Worm (Caenorhabditis elegans) whole organism, young adult: Measurements from ENCODE around the gene R11D1.7.
A peak's percentile ranks its signal among the peaks of the same experiment; 100 is the strongest.

Source experiments
- B0019.2 ChIP-seq: fragments of 200-800 bp; sonication (Bioruptor generic); conservative IDR thresholded peaks from 2 replicates; pipeline ENCODE4 v1.3.6; 2022; ENCODE audit warnings: missing genetic modification reagents, missing genetic modification characterization, missing compliant biosample characterization
- B0336.3 ChIP-seq: fragments of 200-800 bp; sonication (Bioruptor generic); IDR thresholded peaks from 2 replicates; pipeline ENCODE4 v1.3.6; 2022; ENCODE audit warnings: missing genetic modification characterization, missing compliant biosample characterization
- C17E4.6 ChIP-seq: fragments of 200-800 bp; sonication (Bioruptor generic); IDR thresholded peaks from 2 replicates; pipeline ENCODE4 v1.3.6; 2022; ENCODE audit warnings: missing genetic modification reagents, missing genetic modification characterization, missing compliant biosample characterization
- D2030.7 ChIP-seq: fragments of 200-800 bp; sonication (Bioruptor generic); IDR thresholded peaks from 2 replicates; pipeline ENCODE4 v1.3.6; 2022; ENCODE audit warnings: missing genetic modification reagents, missing genetic modification characterization, missing compliant biosample characterization
- F23B12.7 ChIP-seq: sonication (generic microtip); optimal IDR thresholded peaks from 2 replicates; lab custom pipeline; 2017; ENCODE audit warnings: missing genetic modification characterization, mild to moderate bottlenecking, missing compliant biosample characterization, antibody characterized with exemption, moderate library complexity; ENCODE audit not compliant: insufficient read depth
- F33H1.4 ChIP-seq: fragments of 200-800 bp; sonication (Bioruptor generic); IDR thresholded peaks from 2 replicates; pipeline ENCODE4 v1.3.6; 2022; ENCODE audit warnings: missing genetic modification reagents, missing genetic modification characterization, missing compliant biosample characterization
- F49E8.2 ChIP-seq: sonication (generic microtip); optimal IDR thresholded peaks from 3 replicates; lab custom pipeline; 2017; ENCODE audit warnings: missing genetic modification characterization, mild to moderate bottlenecking, missing compliant biosample characterization, antibody characterized with exemption, moderate library complexity; ENCODE audit not compliant: insufficient read depth
- F55B11.4 ChIP-seq: sonication (generic microtip); optimal IDR thresholded peaks from 2 replicates; lab custom pipeline; 2016; ENCODE audit warnings: missing compliant biosample characterization, missing genetic modification characterization, borderline replicate concordance; ENCODE audit not compliant: insufficient read depth
- K12H6.12 ChIP-seq: fragments of 200-800 bp; sonication (Bioruptor generic); optimal IDR thresholded peaks from 2 replicates; lab custom pipeline; 2018; ENCODE audit warnings: mild to moderate bottlenecking, missing genetic modification characterization, missing compliant biosample characterization
- T26A5.8 ChIP-seq: sonication (generic microtip); optimal IDR thresholded peaks from 2 replicates; lab custom pipeline; 2016; ENCODE audit warnings: missing genetic modification characterization, missing compliant biosample characterization
- Y56A3A.18 ChIP-seq: fragments of 200-800 bp; sonication (Bioruptor generic); IDR thresholded peaks from 2 replicates; pipeline ENCODE4 v1.3.6; 2022; ENCODE audit warnings: missing genetic modification reagents, missing genetic modification characterization, missing compliant biosample characterization
- Y79H2A.3 ChIP-seq: fragments of 200-800 bp; sonication (Bioruptor generic); conservative IDR thresholded peaks from 2 replicates; pipeline ENCODE4 v1.3.6; 2022; ENCODE audit warnings: missing genetic modification reagents, missing genetic modification characterization, missing compliant biosample characterization
- ZK185.1 ChIP-seq: sonication (generic microtip); optimal IDR thresholded peaks from 2 replicates; lab custom pipeline; 2016; ENCODE audit warnings: mild to moderate bottlenecking, missing genetic modification characterization, missing compliant biosample characterization; ENCODE audit not compliant: poor library complexity, severe bottlenecking
- aptf-2 ChIP-seq: fragments of 200-800 bp; sonication (Bioruptor generic); conservative IDR thresholded peaks from 2 replicates; pipeline ENCODE4 v1.3.6; 2022; ENCODE audit warnings: missing genetic modification reagents, missing genetic modification characterization, missing compliant biosample characterization
- aptf-3 ChIP-seq: fragments of 200-800 bp; sonication (Bioruptor generic); IDR thresholded peaks from 2 replicates; pipeline ENCODE4 v1.3.6; 2022; ENCODE audit warnings: missing genetic modification characterization, missing compliant biosample characterization
- ceh-100 ChIP-seq: fragments of 200-800 bp; sonication (Bioruptor generic); IDR thresholded peaks from 2 replicates; pipeline ENCODE4 v1.3.6; 2022; ENCODE audit warnings: missing genetic modification reagents, missing genetic modification characterization, missing compliant biosample characterization
- ceh-40 ChIP-seq: fragments of 200-800 bp; sonication (Bioruptor generic); IDR thresholded peaks from 2 replicates; pipeline ENCODE4 v1.3.6; 2022; ENCODE audit warnings: missing genetic modification characterization, missing compliant biosample characterization
- ceh-58 ChIP-seq: fragments of 200-800 bp; sonication (Bioruptor generic); IDR thresholded peaks from 2 replicates; pipeline ENCODE4 v1.3.6; 2022; ENCODE audit warnings: missing genetic modification characterization, missing compliant biosample characterization
- ceh-91 ChIP-seq: fragments of 200-800 bp; sonication (Bioruptor generic); IDR thresholded peaks from 2 replicates; pipeline ENCODE4 v1.3.6; 2022; ENCODE audit warnings: missing genetic modification reagents, missing genetic modification characterization, missing compliant biosample characterization
- die-1 ChIP-seq: sonication (generic microtip); optimal IDR thresholded peaks from 2 replicates; lab custom pipeline; 2016; ENCODE audit warnings: missing genotype, mild to moderate bottlenecking, missing genetic modification characterization, missing compliant biosample characterization
- dpff-1 ChIP-seq: sonication (generic microtip); optimal IDR thresholded peaks from 2 replicates; lab custom pipeline; 2017; ENCODE audit warnings: mild to moderate bottlenecking, missing genetic modification characterization, missing compliant biosample characterization
- efl-1 ChIP-seq: fragments of 150-350 bp; optimal IDR thresholded peaks from 2 replicates; lab custom pipeline; 2014; ENCODE audit warnings: missing biosample characterization, missing genetic modification reagents, missing genetic modification characterization
- fkh-3 ChIP-seq: sonication (generic microtip); optimal IDR thresholded peaks from 2 replicates; lab custom pipeline; 2016; ENCODE audit warnings: mild to moderate bottlenecking, missing genetic modification characterization, missing compliant biosample characterization
- him-1 ChIP-seq: sonication (generic microtip); optimal IDR thresholded peaks from 2 replicates; lab custom pipeline; 2016; ENCODE audit warnings: missing genotype, missing genetic modification reagents, missing genetic modification characterization, missing compliant biosample characterization
- hlh-26 ChIP-seq: fragments of 200-800 bp; sonication (Bioruptor generic); conservative IDR thresholded peaks from 2 replicates; pipeline ENCODE4 v1.3.6; 2022; ENCODE audit warnings: missing genetic modification reagents, missing genetic modification characterization, missing compliant biosample characterization
- hmg-1.2 ChIP-seq: fragments of 200-800 bp; sonication (Bioruptor generic); IDR thresholded peaks from 2 replicates; pipeline ENCODE4 v1.3.6; 2022; ENCODE audit warnings: missing genetic modification reagents, missing genetic modification characterization, missing compliant biosample characterization
- lin-26 ChIP-seq: fragments of 200-800 bp; sonication (Bioruptor generic); IDR thresholded peaks from 2 replicates; pipeline ENCODE4 v1.3.6; 2022; ENCODE audit warnings: missing genetic modification reagents, missing genetic modification characterization, missing compliant biosample characterization
- lsl-1 ChIP-seq: fragments of 200-800 bp; sonication (Bioruptor generic); optimal IDR thresholded peaks from 2 replicates; lab custom pipeline; 2018; ENCODE audit warnings: mild to moderate bottlenecking, missing genetic modification characterization, moderate library complexity, missing compliant biosample characterization
- lsy-27 ChIP-seq: sonication (generic microtip); optimal IDR thresholded peaks from 2 replicates; lab custom pipeline; 2017; ENCODE audit warnings: missing genetic modification characterization, mild to moderate bottlenecking, missing compliant biosample characterization, antibody characterized with exemption, missing genotype, borderline replicate concordance; ENCODE audit not compliant: insufficient read depth
- mcd-1 ChIP-seq: fragments of 200-800 bp; sonication (Bioruptor generic); IDR thresholded peaks from 2 replicates; pipeline ENCODE4 v1.3.6; 2022; ENCODE audit warnings: missing genetic modification reagents, missing genetic modification characterization, missing compliant biosample characterization
- nfya-2 ChIP-seq: fragments of 200-800 bp; sonication (Bioruptor generic); IDR thresholded peaks from 2 replicates; pipeline ENCODE4 v1.3.6; 2022; ENCODE audit warnings: missing genetic modification reagents, missing genetic modification characterization, missing compliant biosample characterization
- nfyb-1 ChIP-seq: fragments of 200-800 bp; sonication (Bioruptor generic); IDR thresholded peaks from 2 replicates; pipeline ENCODE4 v1.3.6; 2022; ENCODE audit warnings: missing genetic modification reagents, missing genetic modification characterization, missing compliant biosample characterization
- nhr-179 ChIP-seq: sonication (generic microtip); optimal IDR thresholded peaks from 2 replicates; lab custom pipeline; 2016; ENCODE audit warnings: mild to moderate bottlenecking, missing genetic modification characterization, missing compliant biosample characterization
- nhr-80 ChIP-seq: sonication (generic microtip); optimal IDR thresholded peaks from 2 replicates; lab custom pipeline; 2016; ENCODE audit warnings: missing genetic modification characterization, missing compliant biosample characterization
- sdz-38 ChIP-seq: sonication (generic microtip); optimal IDR thresholded peaks from 2 replicates; lab custom pipeline; 2016; ENCODE audit warnings: missing genotype, missing genetic modification characterization, missing compliant biosample characterization
- sea-2 ChIP-seq: fragments of 200-800 bp; sonication (Bioruptor generic); IDR thresholded peaks from 2 replicates; pipeline ENCODE4 v1.3.6; 2022; ENCODE audit warnings: missing genetic modification characterization, missing compliant biosample characterization
- snpc-1.1 ChIP-seq: sonication (generic microtip); optimal IDR thresholded peaks from 2 replicates; lab custom pipeline; 2017; ENCODE audit warnings: missing genetic modification characterization, mild to moderate bottlenecking, missing compliant biosample characterization, antibody characterized with exemption, moderate library complexity, missing genotype, missing genetic modification reagents; ENCODE audit not compliant: insufficient read depth
- snpc-1.3 ChIP-seq: sonication (generic microtip); optimal IDR thresholded peaks from 2 replicates; lab custom pipeline; 2017; ENCODE audit warnings: missing genetic modification characterization, mild to moderate bottlenecking, missing compliant biosample characterization, antibody characterized with exemption, moderate library complexity, missing genotype, missing genetic modification reagents; ENCODE audit not compliant: insufficient read depth
- snpc-4 ChIP-seq, 5 experiments: fragments of 150-350 bp in 1 of 5; sonication (generic microtip) in 4 of 5; optimal IDR thresholded peaks; 2 replicates each; lab custom pipeline; 2014 to 2018; ENCODE audit warnings: missing genetic modification characterization in 5 of 5, missing biosample characterization in 3 of 5, antibody characterized with exemption in 2 of 5, mild to moderate bottlenecking in 2 of 5, missing compliant biosample characterization in 2 of 5, missing genotype in 2 of 5, moderate library complexity in 2 of 5, missing genetic modification reagents in 1 of 5
- somi-1 ChIP-seq: fragments of 200-800 bp; sonication (Bioruptor generic); optimal IDR thresholded peaks from 2 replicates; lab custom pipeline; 2018; ENCODE audit warnings: mild to moderate bottlenecking, missing genetic modification characterization, missing compliant biosample characterization
- tbp1 ChIP-seq: fragments of 200-800 bp; sonication (Bioruptor generic); optimal IDR thresholded peaks from 2 replicates; lab custom pipeline; 2018; ENCODE audit warnings: mild to moderate bottlenecking, missing genetic modification characterization, missing compliant biosample characterization
- tbx-9 ChIP-seq: sonication (generic microtip); optimal IDR thresholded peaks from 2 replicates; lab custom pipeline; 2016; ENCODE audit warnings: borderline replicate concordance, missing genetic modification characterization, inconsistent platforms, missing compliant biosample characterization
- tlf-1 ChIP-seq: fragments of 200-800 bp; sonication (Bioruptor generic); optimal IDR thresholded peaks from 2 replicates; lab custom pipeline; 2018; ENCODE audit warnings: mild to moderate bottlenecking, missing genetic modification characterization, missing compliant biosample characterization
- unc-130 ChIP-seq: sonication (generic microtip); optimal IDR thresholded peaks from 2 replicates; lab custom pipeline; 2016; ENCODE audit warnings: missing genetic modification reagents, missing genetic modification characterization, missing compliant biosample characterization
- zim-3 ChIP-seq: sonication (generic microtip); optimal IDR thresholded peaks from 2 replicates; lab custom pipeline; 2017; ENCODE audit warnings: mild to moderate bottlenecking, missing genetic modification characterization, moderate library complexity, missing compliant biosample characterization
- ztf-3 ChIP-seq: fragments of 200-800 bp; sonication (Bioruptor generic); optimal IDR thresholded peaks from 2 replicates; lab custom pipeline; 2018; ENCODE audit warnings: mild to moderate bottlenecking, missing genetic modification characterization, missing compliant biosample characterization

The R11D1.7 gene

ce11 chrV:12695968-12696367 lies 23.8 kb upstream of the R11D1.7 start, which contains the start of gene K10C8.4:
K10C8.4 (plus strand) TSS chrV:12696268.
- TF ChIP-seq efl-1 (GFP tag; lab: Kevin White, UChicago) (no peak), nfya-2 (GFP tag; lab: Robert Waterston, UW) (no peak), sdz-38 (no peak), B0019.2 (GFP tag; lab: Robert Waterston, UW) (no peak), aptf-2 (no peak), lsy-27 (no peak), C17E4.6 (GFP tag; lab: Robert Waterston, UW) (no peak), F55B11.4 (tag; lab: Kevin White, UChicago) (no peak), zim-3 (tag; lab: Kevin White, UChicago) (no peak), snpc-1.1 (tag; lab: Kevin White, UChicago) (no peak), F49E8.2 (tag; lab: Kevin White, UChicago) (no peak), ceh-40 (no peak), hmg-1.2 (GFP tag; lab: Robert Waterston, UW) (no peak), ceh-100 (no peak), ceh-58 (GFP tag; lab: Robert Waterston, UW) (no peak), sea-2 (GFP tag; lab: Robert Waterston, UW) (no peak), snpc-4 (GFP tag; optimal IDR thresholded peaks at IDR 0.05; lab: Kevin White, UChicago) (no peak), snpc-4 (tag; optimal IDR thresholded peaks at IDR 0.05; lab: Kevin White, UChicago) (no peak), ZK185.1 (no peak)

DNA sequence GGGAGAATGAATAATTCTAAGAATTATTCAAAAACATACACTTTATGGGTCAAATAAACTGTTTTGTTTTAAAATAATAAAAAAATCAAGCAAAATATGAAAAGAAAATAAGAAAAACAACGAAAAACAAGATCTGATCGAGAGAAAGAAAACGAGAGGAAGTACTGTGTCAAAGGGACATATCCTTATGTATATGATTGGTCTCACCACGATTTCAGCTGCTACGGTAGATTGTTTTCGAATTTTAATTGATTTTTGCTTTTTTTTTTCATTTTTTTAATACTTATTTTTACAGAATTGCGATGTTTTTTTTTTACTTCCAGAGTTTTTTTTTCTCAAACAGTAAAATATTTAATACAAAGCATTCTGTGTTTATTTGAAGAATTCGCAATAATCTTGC lies 23.0 kb upstream of the R11D1.7 start:
- TF ChIP-seq nhr-179: no peak
- peak; percentile 93 for TF ChIP-seq lsl-1 (GFP tag; lab: Kevin White, UChicago)
- no peak for TF ChIP-seq mcd-1 (GFP tag; lab: Robert Waterston, UW)
- no peak for TF ChIP-seq die-1 (tag; lab: Kevin White, UChicago)
- no peak for TF ChIP-seq tbx-9 (tag; lab: Kevin White, UChicago)
- no peak for TF ChIP-seq nfyb-1 (GFP tag; lab: Robert Waterston, UW)
- no peak for TF ChIP-seq aptf-3
- TF ChIP-seq zim-3 (tag; lab: Kevin White, UChicago): no peak
- peak; percentile 70 for TF ChIP-seq D2030.7
- TF ChIP-seq tbp1: no peak
- no peak for TF ChIP-seq K12H6.12 (tag; lab: Kevin White, UChicago)
- peak; percentile 35; the same call in 1 of the 2 replicates for TF ChIP-seq ceh-91 (GFP tag; lab: Robert Waterston, UW)
- no peak for TF ChIP-seq somi-1 (GFP tag; lab: Kevin White, UChicago)
- no peak for TF ChIP-seq tlf-1 (GFP tag; lab: Kevin White, UChicago)
- no peak for TF ChIP-seq lsy-27
- no peak for TF ChIP-seq sdz-38
- TF ChIP-seq F23B12.7: no peak
- no peak for TF ChIP-seq lin-26 (GFP tag; lab: Robert Waterston, UW)
- no peak for TF ChIP-seq C17E4.6 (GFP tag; lab: Robert Waterston, UW)
- no peak for TF ChIP-seq hlh-26 (GFP tag; lab: Robert Waterston, UW)
- TF ChIP-seq nhr-80 (tag; lab: Kevin White, UChicago): no peak
- no peak for TF ChIP-seq Y56A3A.18 (GFP tag; lab: Robert Waterston, UW)
- no peak for TF ChIP-seq B0336.3 (GFP tag; lab: Robert Waterston, UW)
- TF ChIP-seq F33H1.4: peak; percentile 91
- TF ChIP-seq ztf-3 (GFP tag; lab: Kevin White, UChicago): no peak
- TF ChIP-seq snpc-1.3 (tag; lab: Kevin White, UChicago): peak; percentile 18
- TF ChIP-seq him-1: no peak
- TF ChIP-seq unc-130 (GFP tag; lab: Kevin White, UChicago): no peak
- no peak for TF ChIP-seq dpff-1 (tag; lab: Kevin White, UChicago)
- no peak for TF ChIP-seq T26A5.8 (tag; lab: Kevin White, UChicago)
- TF ChIP-seq snpc-4 (GFP tag; optimal IDR thresholded peaks at IDR 0.05; lab: Kevin White, UChicago): no peak
- no peak for TF ChIP-seq snpc-4 (tag; optimal IDR thresholded peaks at IDR 0.05; lab: Kevin White, UChicago)
- TF ChIP-seq Y79H2A.3 (GFP tag; lab: Robert Waterston, UW): no peak
- no peak for TF ChIP-seq fkh-3 (tag; lab: Kevin White, UChicago)
